Comparison of ENCODE assay signal across 3 worm cellular contexts in genomic region chrIV:15476369-15476768, ce11.
TF ChIP-seq lines count a peak whose summit lies in the region.

No protein-coding gene starts in this region.

TF ChIP-seq in whole organism, L1 larva, 84 proteins besides CTCF, POLR2A, EP300 and RAD21 (continued from another document):
- TF ChIP-seq nhr-77 (tag; optimal IDR thresholded peaks at IDR 0.05; lab: Kevin White, UChicago) (peak; percentile 23), grh-1 (GFP tag; IDR thresholded peaks at IDR 0.05; lab: Robert Waterston, UW) (0 out of 2 replicates have a peak, but pooled peaks have one; percentile 12)

TF ChIP-seq in whole organism, L4 larva, 104 proteins besides CTCF, POLR2A, EP300 and RAD21 (continued from another document):
- peak in 1 of 2 experiments; percentile 33 for TF ChIP-seq daf-16 (GFP tag; optimal IDR thresholded peaks at IDR 0.05; lab: Kevin White, UChicago)
- TF ChIP-seq daf-16 (tag; optimal IDR thresholded peaks at IDR 0.05; lab: Kevin White, UChicago) = peak; percentile 39
- TF ChIP-seq nhr-237 (tag; optimal IDR thresholded peaks at IDR 0.05; lab: Kevin White, UChicago) = no peak
- TF ChIP-seq mep-1 (tag; optimal IDR thresholded peaks at IDR 0.05; lab: Kevin White, UChicago) = peak; percentile 43
- TF ChIP-seq mdt-29 (GFP tag; IDR thresholded peaks at IDR 0.05; lab: Robert Waterston, UW) = peak; percentile 62; the same call in 1 of the 2 replicates
- no peak for TF ChIP-seq duxl-1 (tag; optimal IDR thresholded peaks at IDR 0.05; lab: Kevin White, UChicago; ENCODE audit: poor library complexity)
- peak; percentile 46 for TF ChIP-seq ztf-7 (tag; optimal IDR thresholded peaks at IDR 0.05; lab: Kevin White, UChicago)
- no peak for TF ChIP-seq unc-62 (GFP tag; optimal IDR thresholded peaks at IDR 0.05 in 1 of 2; lab: Kevin White, UChicago)
- TF ChIP-seq unc-62 (tag; optimal IDR thresholded peaks at IDR 0.05; lab: Kevin White, UChicago) = no peak
- TF ChIP-seq dmd-9 (GFP tag; IDR thresholded peaks at IDR 0.05; lab: Robert Waterston, UW) = no peak
- TF ChIP-seq pha-4 (GFP tag; IDR thresholded peaks at IDR 0.05; lab: Robert Waterston, UW) = peak; percentile 69
- TF ChIP-seq pha-4 (tag; optimal IDR thresholded peaks at IDR 0.05; lab: Kevin White, UChicago) = no peak
- peak; percentile 53 for TF ChIP-seq dve-1 (tag; optimal IDR thresholded peaks at IDR 0.05; lab: Kevin White, UChicago; ENCODE audit: insufficient read depth)
- TF ChIP-seq snpc-1.2 (GFP tag; IDR thresholded peaks at IDR 0.05; lab: Robert Waterston, UW) = peak; percentile 97
- TF ChIP-seq ceh-32 (tag; optimal IDR thresholded peaks at IDR 0.05; lab: Kevin White, UChicago; ENCODE audit: poor library complexity) = no peak

TF ChIP-seq in whole organism, young adult, 124 proteins besides CTCF, POLR2A, EP300 and RAD21 (continued from another document):
- TF ChIP-seq lin-54 (GFP tag; optimal IDR thresholded peaks at IDR 0.05; lab: Kevin White, UChicago) (no peak), tbp1 (GFP tag; optimal IDR thresholded peaks at IDR 0.05; lab: Kevin White, UChicago) (peak; percentile 92), Y79H2A.3 (GFP tag; conservative IDR thresholded peaks at IDR 0.05; lab: Robert Waterston, UW) (no peak), ztf-26 (tag; optimal IDR thresholded peaks at IDR 0.05; lab: Kevin White, UChicago) (peak; percentile 51), ceh-40 (GFP tag; IDR thresholded peaks at IDR 0.05; lab: Robert Waterston, UW) (no peak), ztf-6 (GFP tag; IDR thresholded peaks at IDR 0.05; lab: Robert Waterston, UW) (no peak), B0019.2 (GFP tag; conservative IDR thresholded peaks at IDR 0.05; lab: Robert Waterston, UW) (no peak), nhr-80 (tag; optimal IDR thresholded peaks at IDR 0.05; lab: Kevin White, UChicago) (peak; percentile 15), egrh-3 (GFP tag; IDR thresholded peaks at IDR 0.05; lab: Robert Waterston, UW) (0 out of 2 replicates have a peak, but pooled peaks have one; percentile 6), lsy-27 (tag; optimal IDR thresholded peaks at IDR 0.05; lab: Kevin White, UChicago; ENCODE audit: borderline replicate concordance, insufficient read depth) (peak; percentile 33), lsl-1 (GFP tag; optimal IDR thresholded peaks at IDR 0.05; lab: Kevin White, UChicago) (peak; percentile 23), madf-3 (GFP tag; IDR thresholded peaks at IDR 0.05; lab: Robert Waterston, UW) (0 out of 2 replicates have a peak, but pooled peaks have one; percentile 44), snpc-4 (GFP tag; optimal IDR thresholded peaks at IDR 0.05; lab: Kevin White, UChicago) (peak; percentile 84), snpc-4 (tag; optimal IDR thresholded peaks at IDR 0.05; lab: Kevin White, UChicago) (peak; percentile 39 to 96 (median 90)), B0261.1 (tag; optimal IDR thresholded peaks at IDR 0.05; lab: Kevin White, UChicago) (peak; percentile 77), mes-4 (tag; optimal IDR thresholded peaks at IDR 0.05; lab: Kevin White, UChicago) (peak; percentile 43), attf-6 (GFP tag; IDR thresholded peaks at IDR 0.05; lab: Robert Waterston, UW) (peak; percentile 97), nhr-120 (GFP tag; IDR thresholded peaks at IDR 0.05; lab: Robert Waterston, UW) (0 out of 2 replicates have a peak, but pooled peaks have one; percentile 71), ets-4 (GFP tag; optimal IDR thresholded peaks at IDR 0.05; lab: Kevin White, UChicago) (no peak), rpc-1 (optimal IDR thresholded peaks at IDR 0.05; lab: Kevin White, UChicago) (peak; percentile 65), rpc-1 (tag; optimal IDR thresholded peaks at IDR 0.05; lab: Kevin White, UChicago) (peak; percentile 74), nhr-90 (tag; optimal IDR thresholded peaks at IDR 0.05; lab: Kevin White, UChicago) (peak; percentile 61), snpc-1.3 (tag; optimal IDR thresholded peaks at IDR 0.05; lab: Kevin White, UChicago; ENCODE audit: insufficient read depth) (peak; percentile 43)
